Worm (Caenorhabditis elegans) whole organism, late embryonic: ENCODE measurements around the gene nhr-78.

ENCODE experiments used
- F13H6.1 ChIP-seq: sonication (generic microtip); optimal IDR thresholded peaks from 2 replicates; lab custom pipeline; 2016; ENCODE audit warnings: missing genetic modification characterization, missing compliant biosample characterization
- K09A11.1 ChIP-seq: sonication (generic microtip); optimal IDR thresholded peaks from 2 replicates; lab custom pipeline; 2017; ENCODE audit warnings: antibody characterized with exemption, mild to moderate bottlenecking, missing genetic modification characterization, missing compliant biosample characterization; ENCODE audit not compliant: insufficient read depth
- T23F11.4 ChIP-seq: fragments of 200-800 bp; sonication (Bioruptor generic); optimal IDR thresholded peaks from 2 replicates; lab custom pipeline; 2018; ENCODE audit warnings: mild to moderate bottlenecking, missing genetic modification characterization, missing compliant biosample characterization
- Y22D7AL.16 ChIP-seq: sonication (generic microtip); optimal IDR thresholded peaks from 2 replicates; lab custom pipeline; 2016; ENCODE audit warnings: missing genetic modification characterization, missing compliant biosample characterization
- ahr-1 ChIP-seq: sonication (generic microtip); optimal IDR thresholded peaks from 2 replicates; lab custom pipeline; 2016; ENCODE audit warnings: missing genetic modification characterization, missing compliant biosample characterization
- ceh-18 ChIP-seq: sonication (generic microtip); optimal IDR thresholded peaks from 2 replicates; lab custom pipeline; 2016; ENCODE audit warnings: missing genetic modification characterization, missing compliant biosample characterization
- ceh-19 ChIP-seq: fragments of 200-800 bp; sonication (Bioruptor generic); optimal IDR thresholded peaks from 2 replicates; lab custom pipeline; 2018; ENCODE audit warnings: mild to moderate bottlenecking, missing genetic modification characterization, missing compliant biosample characterization
- ceh-2 ChIP-seq: sonication (generic microtip); optimal IDR thresholded peaks from 2 replicates; lab custom pipeline; 2016; ENCODE audit warnings: missing genotype, missing genetic modification characterization, missing compliant biosample characterization
- ceh-22 ChIP-seq: sonication (generic microtip); optimal IDR thresholded peaks from 2 replicates; lab custom pipeline; 2017; ENCODE audit warnings: missing biosample characterization, missing genetic modification characterization
- ceh-24 ChIP-seq: sonication (generic microtip); optimal IDR thresholded peaks from 2 replicates; lab custom pipeline; 2016; ENCODE audit warnings: mild to moderate bottlenecking, missing genetic modification characterization, missing compliant biosample characterization
- ceh-30 ChIP-seq: fragments of 150-350 bp; optimal IDR thresholded peaks from 2 replicates; lab custom pipeline; 2014; ENCODE audit warnings: missing biosample characterization, missing genetic modification characterization
- ceh-31 ChIP-seq: sonication (generic microtip); optimal IDR thresholded peaks from 2 replicates; lab custom pipeline; 2016; ENCODE audit warnings: missing genetic modification characterization, missing compliant biosample characterization
- ceh-34 ChIP-seq: sonication (generic microtip); optimal IDR thresholded peaks from 2 replicates; lab custom pipeline; 2016; ENCODE audit warnings: mild to moderate bottlenecking, missing genetic modification characterization, missing compliant biosample characterization
- ceh-48 ChIP-seq: sonication (generic microtip); optimal IDR thresholded peaks from 2 replicates; lab custom pipeline; 2016; ENCODE audit warnings: missing genetic modification characterization, inconsistent platforms, missing compliant biosample characterization
- che-1 ChIP-seq: sonication (generic microtip); optimal IDR thresholded peaks from 2 replicates; lab custom pipeline; 2016; ENCODE audit warnings: mild to moderate bottlenecking, missing genetic modification characterization, missing compliant biosample characterization
- elt-2 ChIP-seq: sonication (generic microtip); optimal IDR thresholded peaks from 2 replicates; lab custom pipeline; 2016; ENCODE audit warnings: missing genetic modification reagents, missing genetic modification characterization, missing compliant biosample characterization
- elt-4 ChIP-seq: sonication (generic microtip); optimal IDR thresholded peaks from 2 replicates; lab custom pipeline; 2016; ENCODE audit warnings: missing genetic modification characterization, missing compliant biosample characterization
- gmeb-2 ChIP-seq: sonication (generic microtip); optimal IDR thresholded peaks from 2 replicates; lab custom pipeline; 2016; ENCODE audit warnings: missing genetic modification characterization, inconsistent platforms, missing compliant biosample characterization
- hlh-6 ChIP-seq: sonication (generic microtip); optimal IDR thresholded peaks from 2 replicates; lab custom pipeline; 2016; ENCODE audit warnings: missing genotype, missing genetic modification characterization, missing compliant biosample characterization
- hlh-8 ChIP-seq: sonication (generic microtip); optimal IDR thresholded peaks from 2 replicates; lab custom pipeline; 2016; ENCODE audit warnings: missing genotype, missing genetic modification characterization, missing compliant biosample characterization
- lin-11 ChIP-seq: fragments of 200-800 bp; sonication (Bioruptor generic); optimal IDR thresholded peaks from 2 replicates; lab custom pipeline; 2018; ENCODE audit warnings: mild to moderate bottlenecking, missing genetic modification characterization, missing compliant biosample characterization
- madf-2 ChIP-seq: sonication (generic microtip); optimal IDR thresholded peaks from 2 replicates; lab custom pipeline; 2017; ENCODE audit warnings: missing genetic modification characterization, missing compliant biosample characterization
- pat-9 ChIP-seq: fragments of 200-800 bp; sonication (Bioruptor generic); optimal IDR thresholded peaks from 2 replicates; lab custom pipeline; 2018; ENCODE audit warnings: mild to moderate bottlenecking, missing genetic modification characterization, moderate library complexity, missing compliant biosample characterization
- pha-2 ChIP-seq: sonication (generic microtip); optimal IDR thresholded peaks from 2 replicates; lab custom pipeline; 2017; ENCODE audit warnings: mild to moderate bottlenecking, missing genetic modification characterization, missing compliant biosample characterization
- pha-4 ChIP-seq: fragments of 150-350 bp; optimal IDR thresholded peaks from 2 replicates; lab custom pipeline; 2018; ENCODE audit warnings: missing biosample characterization, missing genetic modification reagents, missing genetic modification characterization
- ref-2 ChIP-seq: sonication (generic microtip); optimal IDR thresholded peaks from 2 replicates; lab custom pipeline; 2016; ENCODE audit warnings: missing genetic modification characterization, missing compliant biosample characterization
- sdc-2 ChIP-seq: sonication (generic microtip); optimal IDR thresholded peaks from 2 replicates; lab custom pipeline; 2016; ENCODE audit warnings: missing genotype, missing genetic modification characterization, missing compliant biosample characterization
- sox-4 ChIP-seq: sonication (generic microtip); optimal IDR thresholded peaks from 2 replicates; lab custom pipeline; 2017; ENCODE audit warnings: mild to moderate bottlenecking, missing genetic modification characterization, inconsistent platforms, missing compliant biosample characterization
- tbx-2 ChIP-seq: sonication (generic microtip); optimal IDR thresholded peaks from 2 replicates; lab custom pipeline; 2016; ENCODE audit warnings: missing genetic modification characterization, missing compliant biosample characterization
- tbx-7 ChIP-seq: sonication (generic microtip); optimal IDR thresholded peaks from 2 replicates; lab custom pipeline; 2016; ENCODE audit warnings: missing genotype, missing genetic modification characterization, missing compliant biosample characterization
- unc-3 ChIP-seq, 2 experiments: fragments of 200-800 bp in 1 of 2; sonication (Bioruptor generic) in 1 of 2; sonication (generic microtip) in 1 of 2; conservative IDR thresholded peaks in 1 of 2; optimal IDR thresholded peaks in 1 of 2; 2 replicates each; pipeline versions ENCODE4 v1.3.6 to Lab custom; 2016 to 2022; ENCODE audit warnings: missing compliant biosample characterization in 2 of 2, missing genetic modification characterization in 2 of 2, missing genetic modification reagents in 1 of 2
- unc-42 ChIP-seq: sonication (generic microtip); optimal IDR thresholded peaks from 2 replicates; lab custom pipeline; 2016; ENCODE audit warnings: missing genotype, missing genetic modification characterization, missing compliant biosample characterization
- ztf-16 ChIP-seq: sonication (generic microtip); optimal IDR thresholded peaks from 2 replicates; lab custom pipeline; 2017; ENCODE audit warnings: missing genetic modification characterization, missing compliant biosample characterization

The nhr-78 gene

ce11 chrIV:4259433-4259832 lies 18.2 kb downstream of the nhr-78 start:
- TF ChIP-seq tbx-2 (tag; lab: Kevin White, UChicago): no peak
- no peak for TF ChIP-seq T23F11.4 (GFP tag; lab: Kevin White, UChicago)
- no peak for TF ChIP-seq elt-4 (tag; lab: Kevin White, UChicago)
- TF ChIP-seq K09A11.1 (tag; lab: Kevin White, UChicago): no peak
- TF ChIP-seq hlh-6 (tag; lab: Kevin White, UChicago): no peak
- TF ChIP-seq ceh-34 (tag; lab: Kevin White, UChicago): no peak
- TF ChIP-seq pat-9 (tag; lab: Kevin White, UChicago): no peak
- TF ChIP-seq unc-42 (tag; lab: Kevin White, UChicago): no peak
- no peak for TF ChIP-seq tbx-7
- TF ChIP-seq ceh-18 (tag; lab: Kevin White, UChicago): no peak
- TF ChIP-seq madf-2 (tag; lab: Kevin White, UChicago): no peak
- TF ChIP-seq che-1: no peak
- no peak for TF ChIP-seq lin-11 (tag; lab: Kevin White, UChicago)
- TF ChIP-seq pha-2 (tag; lab: Kevin White, UChicago): no peak
- TF ChIP-seq ceh-19: no peak
- TF ChIP-seq hlh-8 (tag; lab: Kevin White, UChicago): no peak
- TF ChIP-seq pha-4 (tag; lab: Kevin White, UChicago): no peak
- TF ChIP-seq, all 69 proteins: peak for 0

ce11 chrIV:4254989-4255582 lies 22.6 kb downstream of the nhr-78 start:
- no peak for TF ChIP-seq ceh-31 (tag; lab: Kevin White, UChicago)
- no peak for TF ChIP-seq ceh-22 (tag; lab: Kevin White, UChicago)
- TF ChIP-seq che-1: no peak
- TF ChIP-seq sox-4: no peak
- TF ChIP-seq Y22D7AL.16 (tag; lab: Kevin White, UChicago): no peak
- TF ChIP-seq ceh-34 (tag; lab: Kevin White, UChicago): no peak
- TF ChIP-seq ceh-24 (tag; lab: Kevin White, UChicago): no peak
- TF ChIP-seq pha-4 (tag; lab: Kevin White, UChicago): no peak
- no peak for TF ChIP-seq ahr-1 (tag; lab: Kevin White, UChicago)
- no peak for TF ChIP-seq ceh-18 (tag; lab: Kevin White, UChicago)
- no peak for TF ChIP-seq ceh-48
- TF ChIP-seq ceh-2 (tag; lab: Kevin White, UChicago): no peak
- TF ChIP-seq ceh-30 (tag; lab: Kevin White, UChicago): no peak
- no peak for TF ChIP-seq sdc-2
- TF ChIP-seq elt-2 (tag; lab: Kevin White, UChicago): no peak
- TF ChIP-seq unc-3 (GFP tag; conservative IDR thresholded peaks at IDR 0.05; lab: Robert Waterston, UW): no peak
- no peak for TF ChIP-seq unc-3 (tag; optimal IDR thresholded peaks at IDR 0.05; lab: Kevin White, UChicago)
- TF ChIP-seq ref-2 (tag; lab: Kevin White, UChicago): no peak
- no peak for TF ChIP-seq hlh-8 (tag; lab: Kevin White, UChicago)
- TF ChIP-seq ztf-16: no peak
- TF ChIP-seq pha-2 (tag; lab: Kevin White, UChicago): no peak

ce11 chrIV:4247770-4248169 lies 29.9 kb downstream of the nhr-78 start, which contains the start of gene ama-1:
Gene ama-1, plus strand, starts transcription at chrIV:4248070.
- TF ChIP-seq T23F11.4 (GFP tag; lab: Kevin White, UChicago): no peak
- no peak for TF ChIP-seq F13H6.1
- TF ChIP-seq pha-2 (tag; lab: Kevin White, UChicago): peak; percentile 43
- TF ChIP-seq gmeb-2 (tag; lab: Kevin White, UChicago): no peak
- TF ChIP-seq tbx-7: no peak
- TF ChIP-seq, all 69 proteins: peak for 1

ce11 chrIV:4247334-4247733 lies 30.3 kb downstream of the nhr-78 start:
- TF ChIP-seq madf-2 (tag; lab: Kevin White, UChicago) (no peak), ceh-30 (tag; lab: Kevin White, UChicago) (no peak), unc-42 (tag; lab: Kevin White, UChicago) (peak; percentile 22)
